Worm (Caenorhabditis elegans): ENCODE results near the gene srw-6.
A peak's percentile ranks its signal among the peaks of the same experiment; 100 is the strongest.

The srw-6 gene

ce11 chrV:3832661-3833060 is 24.2 kb downstream of the srw-6 start:
- no peak for TF ChIP-seq grh-1 (GFP tag; IDR thresholded peaks at IDR 0.05)
- TF ChIP-seq unc-62 (GFP tag; optimal IDR thresholded peaks at IDR 0.05): no peak
- TF ChIP-seq mab-9 (GFP tag; IDR thresholded peaks at IDR 0.05): no peak
- no peak for TF ChIP-seq lin-15B (tag; optimal IDR thresholded peaks at IDR 0.05)
- no peak for TF ChIP-seq zip-4 (GFP tag; optimal IDR thresholded peaks at IDR 0.05)

DNA sequence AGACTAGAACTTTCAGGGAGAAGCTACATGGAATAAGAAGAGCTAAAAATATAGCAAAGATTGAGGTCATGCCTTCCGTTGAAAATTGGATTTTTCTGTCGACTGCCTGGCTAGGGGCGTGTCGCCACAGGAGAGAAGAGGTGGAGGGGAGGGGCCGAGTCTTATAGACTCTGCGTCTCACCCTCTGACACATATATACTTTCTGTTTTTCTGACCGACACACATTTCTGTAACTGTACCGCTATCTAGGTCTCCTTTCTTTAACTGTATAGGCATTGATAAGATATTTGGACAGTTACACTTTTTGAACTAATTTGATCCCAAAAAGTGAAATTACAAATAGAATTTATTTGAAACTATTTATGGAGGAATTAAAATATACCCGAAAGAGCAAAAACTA is 33.0 kb downstream of the srw-6 start:
- TF ChIP-seq nhr-85 (tag): peak; percentile 47
- peak in 1 of 6 experiments; percentile 0 for TF ChIP-seq elt-3 (tag; optimal IDR thresholded peaks at IDR 0.05)
- no peak for TF ChIP-seq unc-30 (tag; optimal IDR thresholded peaks at IDR 0.05)

DNA sequence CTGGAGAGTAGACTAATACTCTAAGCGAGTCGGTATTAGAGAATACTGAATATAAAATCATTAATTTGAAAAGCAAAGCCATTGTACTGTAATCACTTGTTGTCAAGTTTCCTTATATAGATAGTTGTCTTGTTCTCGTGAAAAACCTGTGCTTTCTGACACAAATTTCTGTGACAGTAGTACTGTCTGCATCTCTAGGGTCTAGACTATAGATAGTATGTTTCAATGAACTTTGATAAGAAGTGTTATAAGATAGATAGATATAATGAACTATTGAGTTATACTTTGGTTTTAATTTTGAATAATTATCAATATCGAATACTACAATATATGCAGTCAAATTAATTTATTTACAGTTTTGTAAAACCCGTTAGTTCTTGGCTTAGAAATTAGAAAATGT is 35.5 kb downstream of the srw-6 start, which contains the start of gene ugt-32:
Gene ugt-32 (minus strand): TSS at position 82 of the 400 bp plus-strand sequence.
- no peak for TF ChIP-seq dpl-1 (GFP tag; optimal IDR thresholded peaks at IDR 0.05)
- TF ChIP-seq skn-1 (tag; optimal IDR thresholded peaks at IDR 0.05): no peak
- TF ChIP-seq nhr-12 (tag; optimal IDR thresholded peaks at IDR 0.05): no peak
- TF ChIP-seq fkh-8 (tag; optimal IDR thresholded peaks at IDR 0.05): no peak
- no peak for TF ChIP-seq nhr-76 (tag; optimal IDR thresholded peaks at IDR 0.05)
- TF ChIP-seq nhr-47 (tag; optimal IDR thresholded peaks at IDR 0.05): no peak
- TF ChIP-seq pag-3 (tag; optimal IDR thresholded peaks at IDR 0.05; ENCODE audit: borderline replicate concordance, insufficient read depth): no peak
- TF ChIP-seq efl-1 (optimal IDR thresholded peaks at IDR 0.05): no peak
- TF ChIP-seq efl-1 (GFP tag; optimal IDR thresholded peaks at IDR 0.05 in 1 of 2): peak in 1 of 2 experiments; percentile 37
- TF ChIP-seq jun-1 (tag; optimal IDR thresholded peaks at IDR 0.05): no peak
- TF ChIP-seq elt-2 (tag; optimal IDR thresholded peaks at IDR 0.05): peak; percentile 10
- TF ChIP-seq nhr-90 (tag; optimal IDR thresholded peaks at IDR 0.05; ENCODE audit: poor library complexity): no peak
- no peak for TF ChIP-seq nhr-84 (tag; optimal IDR thresholded peaks at IDR 0.05)
- no peak for TF ChIP-seq ama-1 (optimal IDR thresholded peaks at IDR 0.05)
- no peak for TF ChIP-seq mef-2 (tag; optimal IDR thresholded peaks at IDR 0.05)
- TF ChIP-seq alr-1 (tag; optimal IDR thresholded peaks at IDR 0.05; ENCODE audit: borderline replicate concordance): no peak
- no peak for TF ChIP-seq blmp-1 (tag; optimal IDR thresholded peaks at IDR 0.05)
- no peak for TF ChIP-seq pax-3 (tag; optimal IDR thresholded peaks at IDR 0.05)
- TF ChIP-seq unc-30 (tag; optimal IDR thresholded peaks at IDR 0.05): no peak
- no peak for TF ChIP-seq tbx-2 (tag; optimal IDR thresholded peaks at IDR 0.05)
- no peak for TF ChIP-seq unc-62 (GFP tag; optimal IDR thresholded peaks at IDR 0.05)
- peak in 1 of 6 experiments; percentile 0 for TF ChIP-seq elt-3 (tag; optimal IDR thresholded peaks at IDR 0.05)

DNA sequence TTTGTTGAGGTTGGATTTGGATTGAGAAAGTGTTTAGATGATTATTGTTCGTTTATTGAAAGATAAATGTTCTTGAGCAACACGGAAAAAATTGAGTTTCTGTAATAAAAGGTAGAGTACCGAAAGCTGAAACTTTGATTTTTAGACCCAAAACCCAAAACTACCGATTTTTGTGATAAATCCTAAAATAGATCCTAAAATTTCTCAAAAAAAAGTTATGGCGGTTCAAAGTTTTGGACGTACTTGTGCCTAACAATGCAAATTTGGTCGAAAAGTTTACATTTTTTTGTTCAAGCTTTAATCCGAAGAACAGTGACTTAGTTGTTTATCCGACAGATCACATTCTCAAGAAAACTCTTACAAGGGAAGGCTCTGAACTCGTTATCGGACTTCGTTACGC is 38.8 kb downstream of the srw-6 start, which contains the start of gene nhr-185:
Gene nhr-185 (minus strand): TSS at position 101 of the 400 bp plus-strand sequence.
- no peak for TF ChIP-seq C34B4.2 (tag; optimal IDR thresholded peaks at IDR 0.05)
- no peak for TF ChIP-seq swsn-7 (tag; optimal IDR thresholded peaks at IDR 0.05)
- TF ChIP-seq sptf-1 (tag; optimal IDR thresholded peaks at IDR 0.05): no peak

DNA sequence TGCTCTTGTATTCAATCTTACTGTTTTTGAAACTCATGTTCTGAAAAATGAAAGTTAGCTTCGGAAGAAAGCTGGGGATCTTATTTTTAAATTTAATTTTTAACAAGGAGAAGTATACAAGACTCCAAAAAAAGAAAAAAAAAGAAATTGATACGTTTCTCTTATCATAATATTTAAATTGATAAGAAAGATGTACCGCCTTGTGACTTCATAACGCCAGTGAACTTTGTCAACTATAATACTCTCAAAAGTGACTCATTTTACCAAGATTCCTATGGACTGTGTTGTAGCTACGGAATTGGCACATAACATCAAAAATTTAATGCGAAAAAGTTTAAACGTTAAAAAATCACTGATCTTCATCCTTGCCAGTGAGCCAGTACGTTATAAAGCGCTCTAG is 43.3 kb downstream of the srw-6 start:
- no peak for TF ChIP-seq C16A3.4 (tag; optimal IDR thresholded peaks at IDR 0.05)
- TF ChIP-seq elt-2 (tag; optimal IDR thresholded peaks at IDR 0.05): peak; percentile 76

- peak; percentile 6 for TF ChIP-seq fkh-10 (GFP tag; optimal IDR thresholded peaks at IDR 0.05)
- TF ChIP-seq efl-1 (optimal IDR thresholded peaks at IDR 0.05): no peak
- peak in 1 of 2 experiments; percentile 76 for TF ChIP-seq efl-1 (GFP tag; optimal IDR thresholded peaks at IDR 0.05 in 1 of 2)
- no peak for TF ChIP-seq dpl-1 (GFP tag; optimal IDR thresholded peaks at IDR 0.05)
Observed at ce11 chrV:3854847-3855246, 46.4 kb downstream of the srw-6 start, which contains the start of gene nhr-186. TSS of gene nhr-186 (minus strand) at chrV:3854947.
